Worm (Caenorhabditis elegans): ENCODE results near the gene F57A8.6.

The F57A8.6 gene

ce11 chrV:10104785-10105310 lies 31.2 kb upstream of the F57A8.6 start, which contains the start of gene ugt-17 (continued):
- peak; percentile 78 for TF ChIP-seq dmd-6 (GFP tag; IDR thresholded peaks at IDR 0.05)
- TF ChIP-seq Y5F2A.4 (GFP tag; optimal IDR thresholded peaks at IDR 0.05): no peak
- TF ChIP-seq nhr-6 (tag; optimal IDR thresholded peaks at IDR 0.05): no peak
- no peak for TF ChIP-seq arid-1 (GFP tag; conservative IDR thresholded peaks at IDR 0.05)
- TF ChIP-seq lin-1 (GFP tag; IDR thresholded peaks at IDR 0.05): no peak

- TF ChIP-seq ztf-7 (tag; optimal IDR thresholded peaks at IDR 0.05) (peak; percentile 80), lin-15B (tag; optimal IDR thresholded peaks at IDR 0.05) (no peak), daf-16 (GFP tag; optimal IDR thresholded peaks at IDR 0.05) (no peak), daf-16 (tag; optimal IDR thresholded peaks at IDR 0.05) (peak; percentile 48), ama-1 (optimal IDR thresholded peaks at IDR 0.05) (no peak), dve-1 (tag; optimal IDR thresholded peaks at IDR 0.05; ENCODE audit: insufficient read depth) (peak; percentile 29), unc-130 (GFP tag; optimal IDR thresholded peaks at IDR 0.05) (no peak), mep-1 (tag; optimal IDR thresholded peaks at IDR 0.05) (peak; percentile 38), fos-1 (tag; optimal IDR thresholded peaks at IDR 0.05) (no peak), dmd-6 (GFP tag; IDR thresholded peaks at IDR 0.05) (0 out of 2 replicates have a peak, but pooled peaks have one; percentile 23), aha-1 (tag) (peak; percentile 87), pqm-1 (tag; optimal IDR thresholded peaks at IDR 0.05) (peak; percentile 34), arid-1 (GFP tag; conservative IDR thresholded peaks at IDR 0.05) (no peak)
Observed at ce11 chrV:10103811-10104210, 30.1 kb upstream of the F57A8.6 start.

DNA sequence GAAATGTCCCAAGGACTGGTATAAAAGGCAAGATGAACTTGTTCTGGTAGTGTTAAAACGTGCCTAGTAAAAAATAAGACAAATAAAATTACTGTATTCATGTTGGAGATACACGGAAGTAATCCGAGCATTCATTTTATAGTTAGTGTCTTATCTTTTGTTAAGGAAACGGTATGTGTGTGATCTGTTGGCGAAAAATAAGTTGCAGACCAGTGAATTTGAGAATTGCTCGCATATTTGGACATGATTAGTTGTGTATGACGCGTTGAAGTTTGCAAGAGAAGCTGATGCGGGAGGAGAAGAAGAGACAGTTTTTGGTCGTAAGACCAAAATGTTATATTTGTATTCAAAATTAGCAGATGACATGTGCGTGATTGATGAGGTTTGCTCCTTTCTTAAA lies 28.2 kb upstream of the F57A8.6 start, which contains the start of gene C08B6.14:
TSS of gene C08B6.14 (minus strand) at position 101 of the 400 bp plus-strand sequence.
- TF ChIP-seq lir-3 (tag; optimal IDR thresholded peaks at IDR 0.05) (no peak), F26F4.8 (GFP tag; conservative IDR thresholded peaks at IDR 0.05) (0 out of 2 replicates have a peak, but pooled peaks have one; percentile 24)

DNA sequence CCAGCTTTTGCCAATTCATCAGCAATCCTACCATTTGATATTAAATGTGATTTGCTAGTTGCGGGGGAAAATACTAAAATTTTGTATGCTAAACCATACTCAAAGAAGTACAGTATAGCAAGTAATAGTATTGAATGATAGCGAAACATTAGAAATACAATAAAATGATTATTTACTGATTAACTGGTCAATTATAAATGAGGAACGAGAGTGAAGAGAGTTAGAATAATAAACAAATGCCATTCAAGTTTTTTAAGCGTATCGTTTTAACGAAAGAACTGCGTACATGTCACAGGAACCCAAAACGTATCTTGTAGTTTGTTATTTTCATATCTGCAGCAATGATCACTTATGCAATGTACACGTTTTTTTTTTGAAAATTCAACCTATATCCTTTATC lies 24.7 kb upstream of the F57A8.6 start, which contains the start of gene ugt-47:
TSS of gene ugt-47 (minus strand) at position 169 of the 400 bp plus-strand sequence.
- TF ChIP-seq ceh-20 (GFP tag; IDR thresholded peaks at IDR 0.05) (no peak), gei-8 (GFP tag; optimal IDR thresholded peaks at IDR 0.05) (no peak), unc-62 (GFP tag; optimal IDR thresholded peaks at IDR 0.05 in 1 of 2) (peak in 1 of 2 experiments; percentile 14), unc-62 (tag; optimal IDR thresholded peaks at IDR 0.05) (no peak), ZK546.5 (tag; optimal IDR thresholded peaks at IDR 0.05) (no peak), dmd-6 (GFP tag; IDR thresholded peaks at IDR 0.05) (peak; percentile 82), hlh-11 (tag; optimal IDR thresholded peaks at IDR 0.05) (peak; percentile 51), nhr-102 (tag; optimal IDR thresholded peaks at IDR 0.05) (no peak), lin-15B (tag; optimal IDR thresholded peaks at IDR 0.05) (no peak), lsy-2 (tag; optimal IDR thresholded peaks at IDR 0.05) (no peak), aly-2 (tag; optimal IDR thresholded peaks at IDR 0.05) (no peak), ceh-32 (tag; optimal IDR thresholded peaks at IDR 0.05; ENCODE audit: poor library complexity) (no peak), ztf-7 (tag; optimal IDR thresholded peaks at IDR 0.05) (no peak), vab-7 (GFP tag; IDR thresholded peaks at IDR 0.05) (no peak), daf-16 (GFP tag; optimal IDR thresholded peaks at IDR 0.05) (peak in 1 of 2 experiments; percentile 21), daf-16 (tag; optimal IDR thresholded peaks at IDR 0.05) (peak; percentile 58), ceh-44 (GFP tag; IDR thresholded peaks at IDR 0.05) (no peak), Y5F2A.4 (GFP tag; optimal IDR thresholded peaks at IDR 0.05) (no peak), lin-1 (GFP tag; IDR thresholded peaks at IDR 0.05) (no peak), T20F7.1 (GFP tag; optimal IDR thresholded peaks at IDR 0.05) (no peak), nhr-48 (tag; optimal IDR thresholded peaks at IDR 0.05) (peak; percentile 48), nhr-28 (tag; optimal IDR thresholded peaks at IDR 0.05) (peak; percentile 78), php-3 (GFP tag; IDR thresholded peaks at IDR 0.05) (0 out of 2 replicates have a peak, but pooled peaks have one; percentile 21), nhr-76 (tag; optimal IDR thresholded peaks at IDR 0.05) (no peak), ceh-28 (tag; optimal IDR thresholded peaks at IDR 0.05) (no peak), tag-97 (GFP tag; IDR thresholded peaks at IDR 0.05) (no peak), egl-43 (GFP tag; IDR thresholded peaks at IDR 0.05) (no peak), snpc-4 (tag; optimal IDR thresholded peaks at IDR 0.05) (no peak), zip-2 (tag; optimal IDR thresholded peaks at IDR 0.05) (no peak), ztf-11 (tag; optimal IDR thresholded peaks at IDR 0.05) (no peak), ceh-62 (tag; optimal IDR thresholded peaks at IDR 0.05) (no peak), mep-1 (tag; optimal IDR thresholded peaks at IDR 0.05) (no peak), F49E8.2 (tag; optimal IDR thresholded peaks at IDR 0.05; ENCODE audit: borderline replicate concordance) (no peak), R02D3.7 (tag; optimal IDR thresholded peaks at IDR 0.05) (no peak), attf-4 (tag; optimal IDR thresholded peaks at IDR 0.05) (no peak), Y48G9A.11 (GFP tag; IDR thresholded peaks at IDR 0.05) (no peak)

All from whole organism, L4 larva.